Worm (Caenorhabditis elegans): Measurements from ENCODE around the gene unc-129.

Gene unc-129

DNA sequence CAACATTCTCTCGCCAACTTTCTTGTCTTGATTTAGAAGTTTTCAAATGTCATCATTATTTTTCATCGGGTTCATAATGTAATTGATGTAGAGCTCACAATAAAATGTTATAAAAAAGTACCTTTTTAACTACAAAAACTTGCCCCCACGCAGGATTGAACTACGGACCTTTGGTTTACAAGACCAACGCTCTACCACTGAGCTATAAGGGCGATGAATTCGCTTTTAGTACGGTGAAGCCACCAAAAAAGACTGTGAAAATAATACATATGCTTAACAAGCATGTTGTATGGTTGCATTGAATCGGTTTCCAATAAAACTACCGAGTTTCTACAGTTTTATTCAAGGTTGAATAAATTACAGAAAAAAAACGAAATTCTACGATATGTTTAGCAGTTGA lies 4.5 kb downstream of the unc-129 start:
- TF ChIP-seq mep-1 (tag; optimal IDR thresholded peaks at IDR 0.05), result no peak
- TF ChIP-seq ceh-43 (GFP tag; optimal IDR thresholded peaks at IDR 0.05), result no peak
- no peak for TF ChIP-seq nhr-237 (tag; optimal IDR thresholded peaks at IDR 0.05)
- no peak for TF ChIP-seq unc-39 (tag; optimal IDR thresholded peaks at IDR 0.05)
- TF ChIP-seq nhr-12 (tag; optimal IDR thresholded peaks at IDR 0.05), result no peak

DNA sequence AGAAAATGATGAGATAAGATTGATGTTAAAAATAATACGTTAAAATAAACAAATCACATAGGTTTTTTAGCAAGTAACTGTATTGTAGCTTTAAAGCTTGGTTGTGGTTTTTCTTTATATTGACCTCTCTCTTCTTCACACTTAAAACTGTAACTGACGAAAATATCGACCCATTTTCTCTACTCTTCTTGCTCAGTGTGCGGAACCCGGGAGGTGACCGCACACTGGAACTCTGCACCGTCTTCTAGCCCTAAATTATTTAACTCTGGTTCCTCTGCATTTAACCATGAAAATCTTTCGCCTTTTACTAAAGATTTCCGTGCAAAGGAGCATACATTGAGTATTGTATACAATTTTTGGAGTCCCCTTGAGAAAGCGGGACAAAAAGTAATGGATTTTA lies 10.7 kb downstream of the unc-129 start:
- TF ChIP-seq mls-2 (tag; optimal IDR thresholded peaks at IDR 0.05) (no peak), sptf-1 (tag; optimal IDR thresholded peaks at IDR 0.05) (no peak), bed-3 (GFP tag; optimal IDR thresholded peaks at IDR 0.05) (no peak)

DNA sequence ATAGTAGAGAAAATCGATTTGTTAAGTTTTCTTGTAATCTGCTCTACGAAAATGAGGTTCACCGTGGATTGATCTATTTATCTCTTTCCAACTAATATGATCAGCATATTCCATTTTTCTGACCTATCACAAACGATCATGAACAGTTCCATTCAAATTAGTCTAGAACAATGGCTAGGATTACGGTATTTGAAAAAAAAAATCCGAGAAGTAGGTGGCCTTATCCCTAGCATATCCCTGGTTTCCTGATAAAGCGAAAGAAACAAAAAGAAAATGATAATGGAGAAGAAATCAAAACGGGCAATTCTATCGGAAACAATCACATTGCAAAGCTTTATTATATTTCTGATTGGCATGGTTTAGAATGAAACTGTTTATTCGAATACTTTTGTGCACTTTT lies 12.4 kb downstream of the unc-129 start, which contains the start of gene mltn-12:
Gene mltn-12, plus strand, starts transcription at position 301 of the 400 bp plus-strand sequence.
- TF ChIP-seq nhr-2 (tag; optimal IDR thresholded peaks at IDR 0.05), result no peak
- TF ChIP-seq lin-13 (tag; optimal IDR thresholded peaks at IDR 0.05), result no peak
- no peak for TF ChIP-seq zip-8 (tag; optimal IDR thresholded peaks at IDR 0.05)
- no peak for TF ChIP-seq elt-3 (tag; optimal IDR thresholded peaks at IDR 0.05)
- no peak for TF ChIP-seq ztf-11 (tag; optimal IDR thresholded peaks at IDR 0.05)
- no peak for TF ChIP-seq sptf-1 (tag; optimal IDR thresholded peaks at IDR 0.05)
- no peak for TF ChIP-seq snpc-4 (tag; optimal IDR thresholded peaks at IDR 0.05)
- no peak for TF ChIP-seq flh-1 (GFP tag; optimal IDR thresholded peaks at IDR 0.05)
- no peak for TF ChIP-seq unc-120 (tag; optimal IDR thresholded peaks at IDR 0.05; ENCODE audit: poor library complexity, severe bottlenecking)
- no peak for TF ChIP-seq mls-2 (tag; optimal IDR thresholded peaks at IDR 0.05)

DNA sequence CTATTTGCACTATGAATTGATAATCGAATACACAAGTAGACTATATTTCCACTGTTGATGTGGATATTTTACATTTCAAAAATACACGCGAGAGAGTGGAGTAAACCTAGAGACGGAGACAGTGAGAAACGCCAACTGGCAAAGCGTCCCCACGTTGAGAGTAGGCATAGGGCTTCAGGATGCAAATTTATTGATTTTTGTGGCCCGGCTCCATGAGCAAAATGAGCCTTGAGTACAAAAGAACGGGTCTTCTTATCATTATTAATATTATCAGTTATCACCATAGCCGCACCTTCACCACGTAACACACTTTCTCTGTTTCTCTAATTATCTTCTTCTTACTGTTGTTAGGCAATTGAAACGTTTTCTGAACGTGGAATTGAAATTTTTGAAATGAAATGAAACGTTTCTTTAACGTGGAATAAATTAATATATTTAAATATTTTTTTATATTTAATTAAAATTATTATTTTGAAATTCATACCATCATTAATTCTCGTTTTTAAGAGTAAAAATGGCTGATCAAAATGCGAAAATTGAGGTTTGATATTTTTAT lies 18.4 kb downstream of the unc-129 start, which contains the start of gene bre-1:
Gene bre-1, plus strand, starts transcription at position 506 of the 556 bp plus-strand sequence.
- TF ChIP-seq tbx-8 (GFP tag; optimal IDR thresholded peaks at IDR 0.05) (no peak), hlh-1 (tag; optimal IDR thresholded peaks at IDR 0.05) (peak; percentile 91), ces-1 (GFP tag; optimal IDR thresholded peaks at IDR 0.05) (peak; percentile 10)

DNA sequence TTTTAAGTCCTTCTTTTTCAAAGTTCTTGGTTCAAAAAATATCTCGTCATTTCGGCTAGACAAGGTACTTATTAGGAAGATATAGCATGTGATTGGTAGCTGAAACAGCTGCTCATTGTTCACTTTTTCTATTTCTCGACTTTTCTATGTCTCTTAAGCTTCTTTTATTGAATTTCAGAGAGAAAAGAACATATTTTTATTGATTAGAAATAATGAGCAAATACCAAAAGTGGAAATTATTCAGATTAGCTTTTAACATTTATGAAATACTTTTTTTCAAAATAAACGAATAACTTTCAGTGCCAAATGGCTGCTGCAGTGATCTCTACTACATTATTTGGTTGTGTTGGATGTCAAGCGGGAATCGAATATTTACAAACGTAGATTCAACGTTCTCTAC lies 20.6 kb downstream of the unc-129 start, which contains the start of gene nstp-1:
Gene nstp-1, plus strand, starts transcription at position 301 of the 400 bp plus-strand sequence.
- no peak for TF ChIP-seq lin-13 (tag; optimal IDR thresholded peaks at IDR 0.05)
- no peak for TF ChIP-seq mep-1 (tag; optimal IDR thresholded peaks at IDR 0.05)
- no peak for TF ChIP-seq nhr-76 (tag; optimal IDR thresholded peaks at IDR 0.05)
- no peak for TF ChIP-seq ces-1 (GFP tag; optimal IDR thresholded peaks at IDR 0.05)
- no peak for TF ChIP-seq nhr-237 (tag; optimal IDR thresholded peaks at IDR 0.05)
- no peak for TF ChIP-seq ham-2 (GFP tag; optimal IDR thresholded peaks at IDR 0.05)
- no peak for TF ChIP-seq ceh-39 (tag; optimal IDR thresholded peaks at IDR 0.05)
- no peak for TF ChIP-seq nhr-28 (tag; optimal IDR thresholded peaks at IDR 0.05)
- TF ChIP-seq tbx-8 (GFP tag; optimal IDR thresholded peaks at IDR 0.05), result no peak
- no peak for TF ChIP-seq unc-120 (tag; optimal IDR thresholded peaks at IDR 0.05; ENCODE audit: poor library complexity, severe bottlenecking)
- no peak for TF ChIP-seq hlh-1 (tag; optimal IDR thresholded peaks at IDR 0.05)
- no peak for TF ChIP-seq M03D4.4 (tag; optimal IDR thresholded peaks at IDR 0.05)

DNA sequence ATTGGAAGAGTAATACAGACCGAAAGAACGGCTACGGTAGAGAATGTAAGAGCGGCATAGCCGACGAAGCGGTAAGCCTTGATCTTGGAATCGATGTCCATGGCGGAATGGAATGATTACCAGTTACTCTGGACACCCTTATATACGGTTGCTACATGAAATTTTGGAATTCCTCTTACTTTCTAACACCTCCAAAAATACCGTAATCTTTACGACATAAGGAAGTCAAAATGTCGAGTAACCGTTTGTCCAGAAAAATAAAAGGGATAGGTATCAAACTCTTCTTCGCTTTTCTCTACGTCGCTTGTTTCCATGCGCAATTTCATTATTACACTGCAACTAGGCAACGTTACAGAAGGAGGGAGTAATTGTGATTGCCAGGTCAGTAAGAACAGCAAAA lies 25.5 kb downstream of the unc-129 start, which contains the start of gene col-119:
Gene col-119, minus strand, starts transcription at position 101 of the 400 bp plus-strand sequence.
- TF ChIP-seq nhr-76 (tag; optimal IDR thresholded peaks at IDR 0.05) (no peak), tbx-8 (GFP tag; optimal IDR thresholded peaks at IDR 0.05) (no peak), flh-1 (GFP tag; optimal IDR thresholded peaks at IDR 0.05) (no peak), zip-8 (tag; optimal IDR thresholded peaks at IDR 0.05) (no peak), pha-4 (tag; optimal IDR thresholded peaks at IDR 0.05) (no peak), ztf-11 (tag; optimal IDR thresholded peaks at IDR 0.05) (no peak), mab-5 (tag; optimal IDR thresholded peaks at IDR 0.05) (no peak)

DNA sequence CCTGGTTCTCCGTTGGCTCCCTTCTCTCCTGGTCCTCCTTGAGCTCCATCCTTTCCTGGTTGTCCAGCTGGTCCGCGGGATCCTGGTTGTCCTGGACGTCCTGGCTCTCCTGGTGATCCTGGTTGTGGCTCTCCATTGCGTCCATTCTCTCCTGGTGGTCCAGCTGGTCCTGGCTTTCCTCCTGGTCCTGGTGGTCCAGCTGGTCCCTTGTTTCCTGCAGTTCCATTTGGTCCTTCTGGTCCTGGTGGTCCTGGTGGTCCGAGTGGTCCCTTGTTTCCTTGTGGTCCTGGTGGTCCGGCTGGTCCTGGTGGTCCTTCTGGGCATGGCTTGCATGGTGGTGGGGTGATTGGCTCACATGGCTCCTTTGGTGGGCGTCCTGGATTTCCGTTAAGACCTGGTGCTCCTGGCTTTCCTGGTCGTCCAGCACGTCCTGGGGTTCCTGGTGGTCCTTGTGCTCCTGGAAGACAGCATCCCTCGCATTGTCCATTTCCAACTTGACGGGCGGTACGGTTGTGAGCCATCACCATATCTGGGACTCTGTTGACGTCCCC lies 26.1 kb downstream of the unc-129 start:
- TF ChIP-seq pha-4 (tag; optimal IDR thresholded peaks at IDR 0.05) (no peak), bed-3 (GFP tag; optimal IDR thresholded peaks at IDR 0.05) (no peak), unc-62 (GFP tag; optimal IDR thresholded peaks at IDR 0.05) (no peak), lin-13 (tag; optimal IDR thresholded peaks at IDR 0.05) (no peak), tbx-8 (GFP tag; optimal IDR thresholded peaks at IDR 0.05) (no peak), ztf-11 (tag; optimal IDR thresholded peaks at IDR 0.05) (no peak), cnd-1 (tag; optimal IDR thresholded peaks at IDR 0.05) (no peak), ceh-43 (GFP tag; optimal IDR thresholded peaks at IDR 0.05) (no peak), ceh-39 (tag; optimal IDR thresholded peaks at IDR 0.05) (no peak), zip-8 (tag; optimal IDR thresholded peaks at IDR 0.05) (no peak), sptf-1 (tag; optimal IDR thresholded peaks at IDR 0.05) (no peak), elt-1 (tag; optimal IDR thresholded peaks at IDR 0.05; ENCODE audit: borderline replicate concordance, insufficient read depth) (no peak), nhr-12 (tag; optimal IDR thresholded peaks at IDR 0.05) (no peak), ham-2 (GFP tag; optimal IDR thresholded peaks at IDR 0.05) (no peak), unc-120 (tag; optimal IDR thresholded peaks at IDR 0.05; ENCODE audit: poor library complexity, severe bottlenecking) (no peak), M03D4.4 (tag; optimal IDR thresholded peaks at IDR 0.05) (no peak), lin-32 (GFP tag; optimal IDR thresholded peaks at IDR 0.05) (no peak), hlh-1 (tag; optimal IDR thresholded peaks at IDR 0.05) (no peak), mls-2 (tag; optimal IDR thresholded peaks at IDR 0.05) (no peak)

All from whole organism, mixed stage, embryonic.